Fruit fly (Drosophila melanogaster) whole organism: ENCODE results near the gene alpha4GT2.

Experiments used
- CG8478 ChIP-seq: fragments of >200 bp; optimal IDR thresholded peaks from 2 replicates; lab custom pipeline; 2018; ENCODE audit warnings: inconsistent platforms
- Dll ChIP-seq: fragments of >200 bp; optimal IDR thresholded peaks from 2 replicates; lab custom pipeline; 2017
- EcR ChIP-seq, 2 experiments: fragments of >200 bp; optimal IDR thresholded peaks; 2 replicates each; lab custom pipeline; 2017; ENCODE audit warnings: missing biosample characterization in 2 of 2, missing genetic modification characterization in 2 of 2, missing genetic modification reagents in 2 of 2
- pan ChIP-seq: fragments of >200 bp; optimal IDR thresholded peaks from 2 replicates; lab custom pipeline; 2017
- psq ChIP-seq: fragments of >200 bp; optimal IDR thresholded peaks from 2 replicates; lab custom pipeline; 2017
- usp ChIP-seq: fragments of >200 bp; optimal IDR thresholded peaks from 2 replicates; lab custom pipeline; 2017; ENCODE audit warnings: missing biosample characterization, missing genetic modification characterization, mixed read lengths

alpha4GT2 gene

DNA sequence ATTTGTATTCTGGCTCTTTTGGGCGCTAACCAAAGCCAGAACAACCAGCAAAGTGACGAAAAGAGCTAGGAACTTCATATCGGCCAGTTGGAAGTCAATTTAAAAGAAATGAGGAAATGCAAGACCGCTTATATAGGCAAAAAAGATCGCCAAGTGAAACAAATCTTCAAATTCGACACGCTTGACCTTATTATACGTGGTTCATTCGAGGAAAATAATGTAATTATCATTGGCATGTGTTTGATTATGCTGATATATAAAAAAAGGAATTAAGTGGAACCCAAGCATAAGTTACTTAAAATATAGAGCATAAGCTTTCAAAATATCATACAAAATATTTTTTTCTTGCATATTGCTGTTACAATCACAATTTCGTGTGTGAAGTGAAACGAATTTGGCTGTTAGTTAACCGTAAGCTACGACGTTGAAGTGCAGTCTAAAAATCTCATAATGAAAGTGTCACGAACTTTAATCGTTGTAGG lies at the start of gene alpha4GT2, which contains the start of gene Mst57Da:
TSS of gene alpha4GT2 (plus strand) at position 432 of the 482 bp plus-strand sequence.
TSS of gene Mst57Da (minus strand) at position 101 of the 482 bp plus-strand sequence.
- TF ChIP-seq psq (no peak), Dll (lab: Kevin White, UChicago) (no peak), usp (GFP tag; lab: Kevin White, UChicago) (no peak), pan (lab: Kevin White, UChicago) (no peak), EcR (GFP tag; optimal IDR thresholded peaks at IDR 0.05; lab: Kevin White, UChicago) (no peak), CG8478 (lab: Kevin White, UChicago) (no peak)

DNA sequence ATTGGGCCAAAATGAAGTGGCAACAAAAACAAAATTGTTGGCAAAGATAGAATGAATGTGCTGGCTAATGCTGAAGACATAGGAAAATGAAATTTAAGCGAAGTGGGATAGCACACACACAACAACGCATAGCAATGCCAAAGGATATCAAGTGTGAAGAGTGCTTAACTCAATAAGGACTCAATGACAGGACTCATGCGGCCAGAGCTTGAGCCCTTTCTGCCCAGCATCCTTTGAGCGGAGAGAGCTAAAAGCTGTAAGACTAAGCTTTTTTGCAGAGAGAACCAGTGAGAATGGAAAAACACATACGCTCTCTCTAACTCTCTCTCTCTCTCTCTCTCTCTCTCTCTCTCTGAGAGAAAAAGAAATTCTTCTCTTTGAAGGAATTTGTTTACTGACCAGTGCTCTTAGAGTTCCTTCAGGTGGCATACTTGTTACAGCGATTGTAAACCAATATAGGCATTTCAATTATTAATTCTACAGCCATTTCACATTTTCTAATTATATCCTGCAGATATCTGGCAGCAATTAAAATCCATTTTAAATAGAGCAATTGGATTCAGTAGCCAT lies 49.1 kb upstream of the alpha4GT2 start:
- no peak for TF ChIP-seq EcR (GFP tag; optimal IDR thresholded peaks at IDR 0.05; lab: Kevin White, UChicago)
- TF ChIP-seq usp (GFP tag; lab: Kevin White, UChicago), result no peak

DNA sequence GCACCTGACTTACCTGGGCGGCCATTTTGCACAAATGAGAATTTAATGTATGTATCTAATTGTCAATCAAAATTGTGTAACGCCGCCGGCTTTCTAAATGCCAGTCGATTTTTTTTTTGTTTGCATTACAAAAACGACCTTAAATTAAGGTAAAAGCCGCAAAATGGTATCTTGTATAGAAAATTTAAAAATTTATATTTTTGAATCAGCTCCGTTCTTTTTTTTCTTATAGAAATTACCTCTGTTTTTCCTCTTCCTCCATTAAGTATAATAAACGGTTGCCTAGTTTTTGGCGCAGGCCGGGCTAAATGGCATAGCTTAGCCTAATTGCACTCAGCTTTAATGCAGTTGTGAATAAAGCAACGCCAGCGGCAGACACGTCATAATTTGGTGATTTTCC lies 44.8 kb upstream of the alpha4GT2 start, which contains the start of gene CG4960:
TSS of gene CG4960 (minus strand) at position 101 of the 400 bp plus-strand sequence.
- TF ChIP-seq Dll (lab: Kevin White, UChicago) (no peak), EcR (GFP tag; optimal IDR thresholded peaks at IDR 0.05; lab: Kevin White, UChicago) (no peak), psq (no peak), usp (GFP tag; lab: Kevin White, UChicago) (no peak), pan (lab: Kevin White, UChicago) (no peak), CG8478 (lab: Kevin White, UChicago) (no peak)

DNA sequence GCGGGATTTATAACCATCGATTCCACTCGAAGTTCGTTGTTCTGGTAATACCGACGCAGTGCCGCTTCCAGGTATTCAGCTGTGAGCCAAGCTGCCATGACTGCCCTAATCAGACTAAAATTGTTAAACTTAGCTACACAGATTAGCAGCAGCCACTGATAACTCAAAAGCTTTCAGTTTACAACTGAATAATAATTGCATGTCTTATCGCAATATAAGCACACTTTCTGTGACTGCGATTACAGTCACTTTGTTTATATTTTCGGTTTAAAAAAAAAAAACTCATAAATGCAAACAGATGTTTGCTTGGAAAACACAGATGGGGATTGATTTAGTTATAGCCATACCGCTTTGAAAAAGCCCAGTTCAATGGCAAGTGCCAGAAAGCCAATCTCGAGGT lies 42.7 kb upstream of the alpha4GT2 start, which contains the start of gene CG31380:
TSS of gene CG31380 (minus strand) at position 101 of the 400 bp plus-strand sequence.
- TF ChIP-seq EcR (GFP tag; optimal IDR thresholded peaks at IDR 0.05; lab: Kevin White, UChicago), result no peak
- no peak for TF ChIP-seq usp (GFP tag; lab: Kevin White, UChicago)
- no peak for TF ChIP-seq Dll (lab: Kevin White, UChicago)
- TF ChIP-seq pan (lab: Kevin White, UChicago), result no peak
- no peak for TF ChIP-seq CG8478 (lab: Kevin White, UChicago)
- TF ChIP-seq psq, result no peak

DNA sequence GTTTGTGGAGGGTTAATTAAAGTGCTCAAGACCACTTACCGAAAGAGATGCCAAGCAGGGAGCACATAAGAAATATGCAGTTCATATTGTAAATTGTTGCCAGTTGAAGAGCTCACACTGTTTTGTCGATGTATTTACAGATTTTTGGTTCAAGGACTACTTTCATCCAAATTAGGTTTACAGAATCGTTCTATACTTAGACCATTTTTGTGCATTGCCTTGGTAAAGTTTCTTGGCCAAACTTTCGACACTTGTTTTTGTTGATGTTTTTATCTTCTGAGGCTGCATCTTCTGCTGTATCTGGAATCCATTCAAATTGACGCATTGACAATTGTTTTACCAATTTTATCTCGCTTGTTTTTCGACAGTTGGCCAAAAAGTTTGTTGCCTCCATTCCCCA lies 41.7 kb upstream of the alpha4GT2 start, which contains the start of gene CG31093:
TSS of gene CG31093 (minus strand) at position 101 of the 400 bp plus-strand sequence.
- no peak for TF ChIP-seq pan (lab: Kevin White, UChicago)
- TF ChIP-seq EcR (GFP tag; optimal IDR thresholded peaks at IDR 0.05; lab: Kevin White, UChicago), result no peak
- no peak for TF ChIP-seq CG8478 (lab: Kevin White, UChicago)
- TF ChIP-seq Dll (lab: Kevin White, UChicago), result no peak
- no peak for TF ChIP-seq psq
- no peak for TF ChIP-seq usp (GFP tag; lab: Kevin White, UChicago)

dm6 chr3R:25791807-25792206 lies 40.2 kb upstream of the alpha4GT2 start:
- no peak for TF ChIP-seq usp (GFP tag; lab: Kevin White, UChicago)
- no peak for TF ChIP-seq EcR (GFP tag; optimal IDR thresholded peaks at IDR 0.05; lab: Kevin White, UChicago)
- no peak for TF ChIP-seq pan (lab: Kevin White, UChicago)
- TF ChIP-seq CG8478 (lab: Kevin White, UChicago), result no peak
- TF ChIP-seq Dll (lab: Kevin White, UChicago), result no peak
- TF ChIP-seq psq, result no peak

- no peak for TF ChIP-seq psq
- TF ChIP-seq CG8478 (lab: Kevin White, UChicago), result no peak
Observed at dm6 chr3R:25806145-25806544, 25.9 kb upstream of the alpha4GT2 start, which contains the start of gene BG642167. Gene BG642167 (plus strand): TSS chr3R:25806445.

dm6 chr3R:25810796-25811195 lies 21.2 kb upstream of the alpha4GT2 start, which contains the start of gene CG5024:
Gene CG5024 (plus strand): TSS chr3R:25811096.
- no peak for TF ChIP-seq EcR (GFP tag; optimal IDR thresholded peaks at IDR 0.05; lab: Kevin White, UChicago)
- no peak for TF ChIP-seq pan (lab: Kevin White, UChicago)
- no peak for TF ChIP-seq usp (GFP tag; lab: Kevin White, UChicago)
- TF ChIP-seq Dll (lab: Kevin White, UChicago), result no peak
- TF ChIP-seq psq, result no peak
- no peak for TF ChIP-seq CG8478 (lab: Kevin White, UChicago)

DNA sequence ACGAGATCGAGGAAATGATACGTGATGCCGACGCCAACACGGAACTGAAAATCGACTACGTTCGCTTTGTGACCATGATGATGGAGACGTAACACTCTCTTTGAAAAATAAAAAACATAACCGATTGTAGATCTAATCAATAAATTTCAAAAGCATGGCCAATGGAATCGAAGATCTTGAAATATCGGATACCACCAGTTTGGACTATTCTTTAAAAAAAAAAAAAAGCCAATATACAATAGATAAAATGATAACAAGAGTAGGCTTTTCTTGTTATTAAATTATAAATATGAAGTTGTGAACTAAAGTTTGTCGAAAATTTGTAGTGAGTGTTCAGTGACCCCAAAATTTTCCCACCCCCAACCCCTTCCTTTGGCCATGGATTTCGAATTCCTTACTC lies 20.4 kb upstream of the alpha4GT2 start, which contains the start of the genes Acam and CG17770:
TSS of gene Acam (plus strand) at position 301 of the 400 bp plus-strand sequence.
TSS of gene CG17770 (plus strand) at position 301 of the 400 bp plus-strand sequence.
- TF ChIP-seq pan (lab: Kevin White, UChicago) (no peak), psq (no peak), usp (GFP tag; lab: Kevin White, UChicago) (no peak), CG8478 (lab: Kevin White, UChicago) (no peak), Dll (lab: Kevin White, UChicago) (no peak), EcR (GFP tag; optimal IDR thresholded peaks at IDR 0.05; lab: Kevin White, UChicago) (no peak)

- TF ChIP-seq CG8478 (lab: Kevin White, UChicago) (no peak), usp (GFP tag; lab: Kevin White, UChicago) (no peak), psq (no peak), EcR (GFP tag; optimal IDR thresholded peaks at IDR 0.05; lab: Kevin White, UChicago) (no peak), pan (lab: Kevin White, UChicago) (no peak), Dll (lab: Kevin White, UChicago) (no peak)
Observed at dm6 chr3R:25815179-25815578, 16.9 kb upstream of the alpha4GT2 start, which contains the start of gene CG14354. Gene CG14354 (plus strand): TSS chr3R:25815479.

DNA sequence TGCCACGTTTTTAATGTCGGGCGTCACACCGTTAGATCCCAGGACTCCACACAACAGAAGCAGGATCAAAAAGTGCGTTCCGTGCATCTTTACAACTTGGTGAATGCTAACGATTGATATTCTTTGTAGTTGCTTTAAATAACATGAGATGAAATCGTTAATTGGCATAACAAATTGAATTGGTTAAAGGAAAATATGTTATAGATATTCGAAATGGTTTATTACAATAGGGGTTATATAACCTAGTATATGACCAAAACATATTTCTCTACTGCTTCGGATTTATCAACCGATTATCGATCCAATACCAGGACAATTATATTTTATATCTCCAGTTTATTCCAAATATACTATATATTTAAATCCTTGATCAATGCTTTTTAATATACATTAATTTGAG lies 2.4 kb upstream of the alpha4GT2 start, which contains the start of gene Mst57Dc:
TSS of gene Mst57Dc (minus strand) at position 101 of the 400 bp plus-strand sequence.
- TF ChIP-seq usp (GFP tag; lab: Kevin White, UChicago), result no peak
- no peak for TF ChIP-seq EcR (GFP tag; optimal IDR thresholded peaks at IDR 0.05; lab: Kevin White, UChicago)
- no peak for TF ChIP-seq psq
- TF ChIP-seq pan (lab: Kevin White, UChicago), result no peak
- no peak for TF ChIP-seq Dll (lab: Kevin White, UChicago)
- TF ChIP-seq CG8478 (lab: Kevin White, UChicago), result no peak
